Fruit fly (Drosophila melanogaster): Measurements from ENCODE around the gene Sirt7.

Gene Sirt7

DNA sequence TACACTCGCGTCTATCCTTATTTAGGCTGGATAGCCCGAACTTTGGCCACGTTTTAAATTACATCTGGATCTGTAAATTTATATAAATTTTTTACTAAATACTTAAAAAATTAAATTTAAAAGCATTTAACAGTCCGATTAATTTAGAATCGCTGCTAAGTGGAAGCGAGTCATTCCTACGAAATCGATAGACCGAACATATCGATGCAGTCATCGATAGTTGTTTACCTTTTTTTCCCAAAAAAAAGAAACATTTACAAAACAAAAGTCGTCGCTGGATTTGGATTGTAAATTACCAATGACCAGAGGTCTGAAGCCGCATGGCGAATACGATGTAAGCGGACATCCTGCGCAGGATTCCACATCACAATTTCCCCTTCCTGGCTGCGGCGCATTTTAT, at the start of gene Sirt7 (continued):
- peak; percentile 89; the same call in 2 of the 3 replicates for TF ChIP-seq CG7963 (GFP tag; IDR thresholded peaks at IDR 0.05; ENCODE audit: partially characterized antibody)
- TF ChIP-seq Sry-δ (GFP tag; optimal IDR thresholded peaks at IDR 0.05), result peak; percentile 75
- peak; percentile 72 for TF ChIP-seq nom (GFP tag; optimal IDR thresholded peaks at IDR 0.05)
- no peak for TF ChIP-seq ash1 (GFP tag; optimal IDR thresholded peaks at IDR 0.05)
- TF ChIP-seq CG17612 (GFP tag; IDR thresholded peaks at IDR 0.05), result no peak
- no peak for TF ChIP-seq CG5245 (GFP tag; optimal IDR thresholded peaks at IDR 0.05)
- no peak for TF ChIP-seq Ptx1 (GFP tag; IDR thresholded peaks at IDR 0.05)
- peak; percentile 40 for TF ChIP-seq YL-1 (GFP tag; optimal IDR thresholded peaks at IDR 0.05)
- peak; percentile 93 for TF ChIP-seq HLH4C (GFP tag; IDR thresholded peaks at IDR 0.05; ENCODE audit: partially characterized antibody)
- TF ChIP-seq unc-4 (GFP tag; IDR thresholded peaks at IDR 0.05; ENCODE audit: partially characterized antibody), result peak; percentile 96
- peak; percentile 30; the same call in 1 of the 2 replicates for TF ChIP-seq E2f2 (GFP tag; IDR thresholded peaks at IDR 0.05)
- peak; percentile 86 for TF ChIP-seq BEAF-32 (GFP tag; optimal IDR thresholded peaks at IDR 0.05)
- no peak for TF ChIP-seq CG8478 (optimal IDR thresholded peaks at IDR 0.05)
- TF ChIP-seq CG12155 (GFP tag; optimal IDR thresholded peaks at IDR 0.05), result peak; percentile 5
- no peak for TF ChIP-seq CG12769 (tag; optimal IDR thresholded peaks at IDR 0.05)
- peak; percentile 95 for TF ChIP-seq Scr (GFP tag; IDR thresholded peaks at IDR 0.05; ENCODE audit: partially characterized antibody)
- TF ChIP-seq bsh (GFP tag; optimal IDR thresholded peaks at IDR 0.05), result peak in 1 of 2 experiments; percentile 79
- TF ChIP-seq CG10462 (GFP tag; optimal IDR thresholded peaks at IDR 0.05), result no peak
- TF ChIP-seq pzg (GFP tag; optimal IDR thresholded peaks at IDR 0.05), result peak; percentile 51
- peak; percentile 33 for TF ChIP-seq CG17829 (tag; optimal IDR thresholded peaks at IDR 0.05)
- peak; percentile 19 for TF ChIP-seq exex (tag; optimal IDR thresholded peaks at IDR 0.05)
- TF ChIP-seq CG32772 (GFP tag; IDR thresholded peaks at IDR 0.05), result 0 out of 2 replicates have a peak, but pooled peaks have one; percentile 21
- peak; percentile 18 for TF ChIP-seq sug (tag; optimal IDR thresholded peaks at IDR 0.05)
- peak; percentile 29 for TF ChIP-seq nmo (GFP tag; optimal IDR thresholded peaks at IDR 0.05)
- TF ChIP-seq mld (GFP tag; IDR thresholded peaks at IDR 0.05; ENCODE audit: partially characterized antibody), result peak; percentile 93
- peak; percentile 92 for TF ChIP-seq Opbp (GFP tag; IDR thresholded peaks at IDR 0.05; ENCODE audit: partially characterized antibody)
- TF ChIP-seq ssp (GFP tag; IDR thresholded peaks at IDR 0.05), result peak; percentile 84
- TF ChIP-seq CG16813 (GFP tag; IDR thresholded peaks at IDR 0.05; ENCODE audit: partially characterized antibody), result peak; percentile 92
- peak; percentile 43; the same call in 1 of the 2 replicates for TF ChIP-seq vvl (GFP tag; IDR thresholded peaks at IDR 0.05)
- no peak for TF ChIP-seq CG43689 (GFP tag; IDR thresholded peaks at IDR 0.05)
- peak; percentile 81 for TF ChIP-seq CG2116 (GFP tag; optimal IDR thresholded peaks at IDR 0.05)
- peak; percentile 96 for TF ChIP-seq Dll (GFP tag; IDR thresholded peaks at IDR 0.05; ENCODE audit: partially characterized antibody)
- no peak for TF ChIP-seq gcm2 (GFP tag; optimal IDR thresholded peaks at IDR 0.05)
- peak; percentile 95 for TF ChIP-seq Bgb (GFP tag; IDR thresholded peaks at IDR 0.05; ENCODE audit: partially characterized antibody)
- peak; percentile 88 for TF ChIP-seq CG42726 (GFP tag; IDR thresholded peaks at IDR 0.05; ENCODE audit: partially characterized antibody)
- TF ChIP-seq Doc3 (GFP tag; IDR thresholded peaks at IDR 0.05; ENCODE audit: partially characterized antibody), result peak; percentile 95
- peak; percentile 94 for TF ChIP-seq bbx (GFP tag; IDR thresholded peaks at IDR 0.05; ENCODE audit: partially characterized antibody)
- peak; percentile 84 for TF ChIP-seq inv (GFP tag; IDR thresholded peaks at IDR 0.05; ENCODE audit: partially characterized antibody)
- TF ChIP-seq CG4617 (GFP tag; optimal IDR thresholded peaks at IDR 0.05; ENCODE audit: borderline replicate concordance), result peak; percentile 11

DNA sequence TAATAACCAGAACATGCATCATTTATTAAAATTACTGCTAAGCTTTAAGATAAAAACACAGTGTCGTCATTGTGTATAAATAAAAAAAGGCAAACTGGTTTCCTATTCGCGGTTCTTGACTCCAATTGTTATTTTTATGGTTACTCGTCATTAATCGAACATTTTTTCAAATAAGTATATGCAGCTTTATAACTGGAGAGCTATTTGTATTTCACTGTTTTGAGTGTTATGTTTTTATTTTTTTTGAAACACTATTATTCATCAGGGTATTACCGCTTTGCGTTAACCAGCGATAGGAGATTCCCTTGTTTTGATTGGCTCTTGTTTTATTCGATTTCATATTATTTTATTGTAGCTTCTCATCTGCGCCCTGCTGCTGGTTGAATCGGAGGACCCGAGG, 44.6 kb upstream of the Sirt7 start:
- TF ChIP-seq sens (GFP tag) (peak; percentile 32), gsb-n (tag; optimal IDR thresholded peaks at IDR 0.05) (no peak), Atf3 (GFP tag; optimal IDR thresholded peaks at IDR 0.05) (no peak)

Measured in whole organism, embryonic.